Fruit fly (Drosophila melanogaster) whole organism: Measurements from ENCODE around the gene Sirt1.

Experiments
- CG8478 ChIP-seq: fragments of >200 bp; optimal IDR thresholded peaks from 2 replicates; lab custom pipeline; 2018; ENCODE audit warnings: inconsistent platforms
- Dll ChIP-seq: fragments of >200 bp; optimal IDR thresholded peaks from 2 replicates; lab custom pipeline; 2017
- EcR ChIP-seq, 2 experiments: fragments of >200 bp; optimal IDR thresholded peaks; 2 replicates each; lab custom pipeline; 2017; ENCODE audit warnings: missing biosample characterization in 2 of 2, missing genetic modification characterization in 2 of 2, missing genetic modification reagents in 2 of 2
- pan ChIP-seq: fragments of >200 bp; optimal IDR thresholded peaks from 2 replicates; lab custom pipeline; 2017
- psq ChIP-seq: fragments of >200 bp; optimal IDR thresholded peaks from 2 replicates; lab custom pipeline; 2017
- usp ChIP-seq: fragments of >200 bp; optimal IDR thresholded peaks from 2 replicates; lab custom pipeline; 2017; ENCODE audit warnings: missing biosample characterization, missing genetic modification characterization, mixed read lengths

DNA sequence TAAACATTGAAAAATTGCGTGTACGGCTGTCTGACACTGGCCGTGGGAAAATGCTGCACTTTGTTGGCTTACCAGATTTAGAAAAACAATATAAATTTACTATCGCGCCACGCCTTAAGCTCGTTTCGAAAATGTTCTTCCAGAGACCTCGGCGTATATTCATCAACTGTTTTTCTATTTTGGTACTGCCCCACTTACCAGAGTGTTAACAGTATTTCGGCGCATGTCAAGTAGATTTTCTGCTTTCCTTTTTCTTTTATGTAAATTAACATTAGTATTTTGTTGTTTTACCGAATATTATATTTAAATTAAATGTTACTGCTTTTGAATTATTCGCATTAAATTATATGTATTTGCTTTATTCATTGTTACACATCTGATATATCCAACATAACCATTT, 49.6 kb downstream of the Sirt1 start, which contains the start of gene kek4:
- TF ChIP-seq psq (lab: Kevin White, UChicago) (no peak), EcR (GFP tag; optimal IDR thresholded peaks at IDR 0.05; lab: Kevin White, UChicago) (no peak), CG8478 (lab: Kevin White, UChicago) (no peak), usp (GFP tag; lab: Kevin White, UChicago) (no peak), pan (lab: Kevin White, UChicago) (no peak), Dll (lab: Kevin White, UChicago) (no peak)
